Comparison of ENCODE assay signal across 5 worm cellular contexts in genomic region chrIII:5919799-5920387, ce11.
A peak's percentile ranks its signal among the peaks of the same experiment; 100 is the strongest.
TF ChIP-seq lines count a peak whose summit lies in the region.

Gene tdo-2, minus strand, starts transcription at chrIII:5919955.
Gene C28H8.2, plus strand, starts transcription at chrIII:5920322.

TF ChIP-seq in whole organism, L1 larva, 84 proteins besides CTCF, POLR2A, EP300 and RAD21 (continued from another document and continues in another):
- no peak for TF ChIP-seq unc-62 (GFP tag; optimal IDR thresholded peaks at IDR 0.05; lab: Kevin White, UChicago)
- TF ChIP-seq unc-130 (tag; optimal IDR thresholded peaks at IDR 0.05; lab: Kevin White, UChicago), result peak; percentile 67
- no peak for TF ChIP-seq egl-27 (tag; optimal IDR thresholded peaks at IDR 0.05; lab: Kevin White, UChicago)
- no peak for TF ChIP-seq lin-39 (tag; optimal IDR thresholded peaks at IDR 0.05; lab: Kevin White, UChicago)
- TF ChIP-seq aly-2 (tag; optimal IDR thresholded peaks at IDR 0.05; lab: Kevin White, UChicago), result no peak
- no peak for TF ChIP-seq ztf-11 (tag; optimal IDR thresholded peaks at IDR 0.05; lab: Kevin White, UChicago)
- no peak for TF ChIP-seq hlh-4 (tag; optimal IDR thresholded peaks at IDR 0.05; lab: Kevin White, UChicago)
- TF ChIP-seq tlp-1 (tag; optimal IDR thresholded peaks at IDR 0.05; lab: Kevin White, UChicago), result no peak
- no peak for TF ChIP-seq fos-1 (tag; optimal IDR thresholded peaks at IDR 0.05; lab: Kevin White, UChicago)
- no peak for TF ChIP-seq ceh-82 (tag; optimal IDR thresholded peaks at IDR 0.05; lab: Kevin White, UChicago)
- no peak for TF ChIP-seq sup-37 (GFP tag; optimal IDR thresholded peaks at IDR 0.05; lab: Kevin White, UChicago)
- no peak for TF ChIP-seq zag-1 (tag; optimal IDR thresholded peaks at IDR 0.05; lab: Kevin White, UChicago)
- no peak for TF ChIP-seq F16B12.6 (tag; optimal IDR thresholded peaks at IDR 0.05; lab: Kevin White, UChicago)
- no peak for TF ChIP-seq nhr-28 (tag; optimal IDR thresholded peaks at IDR 0.05; lab: Kevin White, UChicago)
- no peak for TF ChIP-seq ceh-63 (GFP tag; optimal IDR thresholded peaks at IDR 0.05; lab: Kevin White, UChicago)
- TF ChIP-seq nhr-85 (tag; lab: Kevin White, UChicago), result peak; percentile 96
- no peak for TF ChIP-seq efl-3 (GFP tag; optimal IDR thresholded peaks at IDR 0.05; lab: Kevin White, UChicago)
- TF ChIP-seq nhr-11 (tag; optimal IDR thresholded peaks at IDR 0.05; lab: Kevin White, UChicago), result no peak
- peak; percentile 77 for TF ChIP-seq nhr-90 (tag; optimal IDR thresholded peaks at IDR 0.05; lab: Kevin White, UChicago; ENCODE audit: poor library complexity)
- no peak for TF ChIP-seq dsc-1 (tag; optimal IDR thresholded peaks at IDR 0.05; lab: Kevin White, UChicago)
- no peak for TF ChIP-seq nhr-237 (tag; optimal IDR thresholded peaks at IDR 0.05; lab: Kevin White, UChicago)
- no peak for TF ChIP-seq snpc-4 (tag; optimal IDR thresholded peaks at IDR 0.05; lab: Kevin White, UChicago)
- peak in 1 of 2 experiments; percentile 92 for TF ChIP-seq mdl-1 (tag; optimal IDR thresholded peaks at IDR 0.05; lab: Kevin White, UChicago)
- no peak for TF ChIP-seq fkh-10 (GFP tag; optimal IDR thresholded peaks at IDR 0.05; lab: Kevin White, UChicago)
- TF ChIP-seq pqm-1 (tag; optimal IDR thresholded peaks at IDR 0.05; lab: Kevin White, UChicago), result no peak
- TF ChIP-seq lin-14 (GFP tag; optimal IDR thresholded peaks at IDR 0.05; lab: Kevin White, UChicago), result peak; percentile 86
- TF ChIP-seq mef-2 (tag; optimal IDR thresholded peaks at IDR 0.05; lab: Kevin White, UChicago), result no peak
- TF ChIP-seq blmp-1 (tag; optimal IDR thresholded peaks at IDR 0.05; lab: Kevin White, UChicago), result peak; percentile 94

TF ChIP-seq in whole organism, L2 larva, 48 proteins besides CTCF, POLR2A, EP300 and RAD21 (continued from another document and continues in another):
- peak; percentile 94 for TF ChIP-seq nhr-25 (tag; optimal IDR thresholded peaks at IDR 0.05; lab: Kevin White, UChicago)
- no peak for TF ChIP-seq nhr-12 (tag; optimal IDR thresholded peaks at IDR 0.05; lab: Kevin White, UChicago)
- TF ChIP-seq nhr-10 (tag; optimal IDR thresholded peaks at IDR 0.05; lab: Kevin White, UChicago), result no peak
- TF ChIP-seq mdl-1 (tag; optimal IDR thresholded peaks at IDR 0.05; lab: Kevin White, UChicago), result peak in 1 of 2 experiments; percentile 75
- TF ChIP-seq ztf-1 (GFP tag; conservative IDR thresholded peaks at IDR 0.05; lab: Robert Waterston, UW), result no peak
- no peak for TF ChIP-seq lin-39 (tag; optimal IDR thresholded peaks at IDR 0.05; lab: Kevin White, UChicago)
- TF ChIP-seq sma-9 (GFP tag; optimal IDR thresholded peaks at IDR 0.05; lab: Kevin White, UChicago), result peak; percentile 90
- no peak for TF ChIP-seq sma-9 (tag; optimal IDR thresholded peaks at IDR 0.05; lab: Kevin White, UChicago)
- no peak for TF ChIP-seq R02D3.7 (tag; optimal IDR thresholded peaks at IDR 0.05; lab: Kevin White, UChicago)
- TF ChIP-seq snpc-4 (tag; optimal IDR thresholded peaks at IDR 0.05; lab: Kevin White, UChicago), result no peak
- peak; percentile 8 for TF ChIP-seq C34F6.9 (tag; optimal IDR thresholded peaks at IDR 0.05; lab: Kevin White, UChicago)
- no peak for TF ChIP-seq lin-13 (GFP tag; optimal IDR thresholded peaks at IDR 0.05; lab: Kevin White, UChicago)
- TF ChIP-seq dmd-4 (tag; optimal IDR thresholded peaks at IDR 0.05; lab: Kevin White, UChicago), result no peak
- TF ChIP-seq F13H6.1 (tag; optimal IDR thresholded peaks at IDR 0.05; lab: Kevin White, UChicago), result peak; percentile 14
- peak; percentile 16 for TF ChIP-seq alr-1 (tag; optimal IDR thresholded peaks at IDR 0.05; lab: Kevin White, UChicago)
- TF ChIP-seq nhr-77 (tag; optimal IDR thresholded peaks at IDR 0.05; lab: Kevin White, UChicago), result no peak
- TF ChIP-seq sem-4 (tag; optimal IDR thresholded peaks at IDR 0.05; lab: Kevin White, UChicago), result no peak
- peak; percentile 92 for TF ChIP-seq sma-3 (GFP tag; optimal IDR thresholded peaks at IDR 0.05; lab: Kevin White, UChicago)
- TF ChIP-seq nhr-6 (tag; optimal IDR thresholded peaks at IDR 0.05; lab: Kevin White, UChicago), result peak; percentile 37
- TF ChIP-seq zag-1 (tag; optimal IDR thresholded peaks at IDR 0.05; lab: Kevin White, UChicago), result no peak
- no peak for TF ChIP-seq peb-1 (tag; optimal IDR thresholded peaks at IDR 0.05; lab: Kevin White, UChicago)
- no peak for TF ChIP-seq ZK546.5 (tag; optimal IDR thresholded peaks at IDR 0.05; lab: Kevin White, UChicago)
- peak; percentile 55 for TF ChIP-seq gmeb-1 (tag; optimal IDR thresholded peaks at IDR 0.05; lab: Kevin White, UChicago)
- TF ChIP-seq unc-39 (tag; optimal IDR thresholded peaks at IDR 0.05; lab: Kevin White, UChicago), result no peak
- TF ChIP-seq ama-1 (optimal IDR thresholded peaks at IDR 0.05; lab: Kevin White, UChicago), result no peak
- peak in 1 of 2 experiments; percentile 55 for TF ChIP-seq lsy-2 (tag; optimal IDR thresholded peaks at IDR 0.05; lab: Kevin White, UChicago)
- TF ChIP-seq mbf-1 (tag; optimal IDR thresholded peaks at IDR 0.05; lab: Kevin White, UChicago), result no peak
- TF ChIP-seq ztf-4 (tag; optimal IDR thresholded peaks at IDR 0.05; lab: Kevin White, UChicago), result peak; percentile 28

TF ChIP-seq in whole organism, L3 larva, 47 proteins besides CTCF, POLR2A, EP300 and RAD21 (continued from another document):
- TF ChIP-seq unc-62 (GFP tag; optimal IDR thresholded peaks at IDR 0.05; lab: Kevin White, UChicago) (peak; percentile 69), ceh-28 (tag; optimal IDR thresholded peaks at IDR 0.05; lab: Kevin White, UChicago) (peak; percentile 36), nhr-43 (tag; optimal IDR thresholded peaks at IDR 0.05; lab: Kevin White, UChicago; ENCODE audit: poor library complexity, severe bottlenecking) (peak; percentile 87)
TF ChIP-seq in whole organism, L3 larva: peak in this region for 10.

TF ChIP-seq in whole organism, L4 larva, 104 proteins besides CTCF, POLR2A, EP300 and RAD21 (continued from another document):
- TF ChIP-seq ceh-82 (tag; optimal IDR thresholded peaks at IDR 0.05; lab: Kevin White, UChicago) (no peak), dpl-1 (GFP tag; optimal IDR thresholded peaks at IDR 0.05; lab: Kevin White, UChicago) (peak; percentile 6), unc-62 (GFP tag; optimal IDR thresholded peaks at IDR 0.05 in 1 of 2; lab: Kevin White, UChicago) (peak in 1 of 2 experiments; percentile 99), unc-62 (tag; optimal IDR thresholded peaks at IDR 0.05; lab: Kevin White, UChicago) (no peak), daf-12 (tag; optimal IDR thresholded peaks at IDR 0.05; lab: Kevin White, UChicago) (no peak), lin-38 (GFP tag; IDR thresholded peaks at IDR 0.05; lab: Robert Waterston, UW) (no peak), ceh-20 (GFP tag; IDR thresholded peaks at IDR 0.05; lab: Robert Waterston, UW) (peak; percentile 81), lin-1 (GFP tag; IDR thresholded peaks at IDR 0.05; lab: Robert Waterston, UW) (peak; percentile 76; the same call in 1 of the 2 replicates), lsy-2 (tag; optimal IDR thresholded peaks at IDR 0.05; lab: Kevin White, UChicago) (peak in 1 of 2 experiments; percentile 67), dmd-6 (GFP tag; IDR thresholded peaks at IDR 0.05; lab: Robert Waterston, UW) (peak; percentile 61)
TF ChIP-seq in whole organism, L4 larva: peak in this region for 21.

TF ChIP-seq in whole organism, young adult, 124 proteins besides CTCF, POLR2A, EP300 and RAD21 (continued from another document):
- TF ChIP-seq chd-7 (tag; optimal IDR thresholded peaks at IDR 0.05; lab: Kevin White, UChicago) (peak; percentile 16), lir-1 (GFP tag; conservative IDR thresholded peaks at IDR 0.05; lab: Robert Waterston, UW) (no peak), ceh-40 (GFP tag; IDR thresholded peaks at IDR 0.05; lab: Robert Waterston, UW) (no peak), die-1 (tag; optimal IDR thresholded peaks at IDR 0.05; lab: Kevin White, UChicago) (peak; percentile 39), dpl-1 (GFP tag; optimal IDR thresholded peaks at IDR 0.05; lab: Kevin White, UChicago) (no peak), snpc-4 (GFP tag; optimal IDR thresholded peaks at IDR 0.05; lab: Kevin White, UChicago) (no peak), snpc-4 (tag; optimal IDR thresholded peaks at IDR 0.05; lab: Kevin White, UChicago) (no peak), ZK185.1 (tag; optimal IDR thresholded peaks at IDR 0.05; lab: Kevin White, UChicago; ENCODE audit: poor library complexity, severe bottlenecking) (no peak), T07F8.4 (tag; optimal IDR thresholded peaks at IDR 0.05; lab: Kevin White, UChicago) (no peak), hsf-1 (GFP tag; IDR thresholded peaks at IDR 0.05; lab: Robert Waterston, UW) (0 out of 2 replicates have a peak, but pooled peaks have one; percentile 26), lin-40 (tag; optimal IDR thresholded peaks at IDR 0.05; lab: Kevin White, UChicago) (peak; percentile 43), F57C9.4 (tag; optimal IDR thresholded peaks at IDR 0.05; lab: Kevin White, UChicago) (no peak), dox-1 (GFP tag; IDR thresholded peaks at IDR 0.05; lab: Robert Waterston, UW) (no peak), F23B12.7 (tag; optimal IDR thresholded peaks at IDR 0.05; lab: Kevin White, UChicago; ENCODE audit: insufficient read depth) (no peak), Y56A3A.18 (GFP tag; IDR thresholded peaks at IDR 0.05; lab: Robert Waterston, UW) (no peak)
